Worm (Caenorhabditis elegans) whole organism, L4 larva: ENCODE data around the gene npr-3.
A peak's percentile ranks its signal among the peaks of the same experiment; 100 is the strongest.

Experiments used
- F10B5.3 ChIP-seq: sonication (generic microtip); optimal IDR thresholded peaks from 2 replicates; lab custom pipeline; 2016; ENCODE audit warnings: mild to moderate bottlenecking, missing genetic modification characterization, missing compliant biosample characterization
- F37D6.2 ChIP-seq: sonication (generic microtip); optimal IDR thresholded peaks from 2 replicates; lab custom pipeline; 2016; ENCODE audit warnings: mild to moderate bottlenecking, missing genetic modification characterization, missing compliant biosample characterization
- T26A8.4 ChIP-seq: fragments of 200-800 bp; sonication (Bioruptor generic); IDR thresholded peaks from 2 replicates; pipeline ENCODE4 v1.3.6; 2022; ENCODE audit warnings: missing genetic modification characterization, missing compliant biosample characterization
- Y105C5A.15 ChIP-seq: fragments of 200-800 bp; sonication (Bioruptor generic); IDR thresholded peaks from 2 replicates; pipeline ENCODE4 v1.3.6; 2022; ENCODE audit warnings: missing genetic modification characterization, missing compliant biosample characterization
- Y48G9A.11 ChIP-seq: fragments of 200-800 bp; sonication (Bioruptor generic); IDR thresholded peaks from 2 replicates; pipeline ENCODE4 v1.3.6; 2022; ENCODE audit warnings: missing genetic modification reagents, missing genetic modification characterization, missing compliant biosample characterization
- Y5F2A.4 ChIP-seq: fragments of 200-800 bp; sonication (Bioruptor generic); optimal IDR thresholded peaks from 2 replicates; lab custom pipeline; 2018; ENCODE audit warnings: mild to moderate bottlenecking, missing genetic modification characterization, missing compliant biosample characterization
- aha-1 ChIP-seq: fragments of 150-350 bp; peaks from one replicate; lab custom pipeline; 2014; ENCODE audit warnings: missing biosample characterization, missing genetic modification characterization
- ceh-28 ChIP-seq: fragments of 150-350 bp; optimal IDR thresholded peaks from 2 replicates; lab custom pipeline; 2014; ENCODE audit warnings: missing biosample characterization, missing genetic modification reagents, missing genetic modification characterization
- ceh-32 ChIP-seq: sonication (generic microtip); optimal IDR thresholded peaks from 2 replicates; lab custom pipeline; 2016; ENCODE audit warnings: mild to moderate bottlenecking, missing genetic modification characterization, missing compliant biosample characterization; ENCODE audit not compliant: poor library complexity
- ceh-44 ChIP-seq: fragments of 200-800 bp; sonication (Bioruptor generic); IDR thresholded peaks from 2 replicates; pipeline ENCODE4 v1.3.6; 2022; ENCODE audit warnings: missing genetic modification reagents, missing genetic modification characterization, missing compliant biosample characterization
- ceh-62 ChIP-seq: sonication (generic microtip); optimal IDR thresholded peaks from 2 replicates; lab custom pipeline; 2017; ENCODE audit warnings: missing biosample characterization, missing genetic modification characterization
- ceh-82 ChIP-seq: sonication (generic microtip); optimal IDR thresholded peaks from 2 replicates; lab custom pipeline; 2017; ENCODE audit warnings: missing biosample characterization, missing genetic modification characterization
- ces-1 ChIP-seq: fragments of 150-350 bp; sonication (generic microtip); optimal IDR thresholded peaks from 4 replicates; lab custom pipeline; 2014; ENCODE audit warnings: missing biosample characterization, missing genetic modification reagents, missing genetic modification characterization
- cey-2 ChIP-seq: sonication (generic microtip); optimal IDR thresholded peaks from 3 replicates; lab custom pipeline; 2017; ENCODE audit warnings: missing genetic modification characterization, mild to moderate bottlenecking, missing compliant biosample characterization, antibody characterized with exemption, borderline replicate concordance; ENCODE audit not compliant: insufficient read depth
- ctbp-1 ChIP-seq: fragments of 200-800 bp; sonication (Bioruptor generic); IDR thresholded peaks from 2 replicates; pipeline ENCODE4 v1.3.6; 2022; ENCODE audit warnings: missing genetic modification reagents, missing genetic modification characterization, missing compliant biosample characterization
- daf-12 ChIP-seq: fragments of 150-350 bp; optimal IDR thresholded peaks from 2 replicates; lab custom pipeline; 2014; ENCODE audit warnings: missing biosample characterization, missing genetic modification reagents, missing genetic modification characterization
- daf-16 ChIP-seq, 3 experiments: sonication (generic microtip); optimal IDR thresholded peaks; 2 replicates each; lab custom pipeline; 2016 to 2017; ENCODE audit warnings: missing genetic modification characterization in 3 of 3, missing genetic modification reagents in 3 of 3, mild to moderate bottlenecking in 2 of 3, missing compliant biosample characterization in 2 of 3, missing biosample characterization in 1 of 3, moderate library complexity in 1 of 3
- daf-19 ChIP-seq: fragments of 200-800 bp; sonication (Bioruptor generic); conservative IDR thresholded peaks from 2 replicates; pipeline ENCODE4 v1.3.6; 2022; ENCODE audit warnings: missing genetic modification characterization, missing compliant biosample characterization
- dmd-6 ChIP-seq: fragments of 200-800 bp; sonication (Bioruptor generic); IDR thresholded peaks from 2 replicates; pipeline ENCODE4 v1.3.6; 2022; ENCODE audit warnings: missing genetic modification reagents, missing genetic modification characterization, missing compliant biosample characterization
- dmd-8 ChIP-seq: fragments of 200-800 bp; sonication (Bioruptor generic); IDR thresholded peaks from 2 replicates; pipeline ENCODE4 v1.3.6; 2022; ENCODE audit warnings: missing genetic modification characterization, missing compliant biosample characterization
- egl-27 ChIP-seq: sonication (generic microtip); optimal IDR thresholded peaks from 3 replicates; lab custom pipeline; 2017; ENCODE audit warnings: missing biosample characterization, missing genetic modification reagents, missing genetic modification characterization
- fkh-10 ChIP-seq: fragments of 150-350 bp; optimal IDR thresholded peaks from 2 replicates; lab custom pipeline; 2014; ENCODE audit warnings: missing biosample characterization, missing genetic modification reagents, missing genetic modification characterization
- fos-1 ChIP-seq: fragments of 150-350 bp; optimal IDR thresholded peaks from 2 replicates; lab custom pipeline; 2014; ENCODE audit warnings: missing biosample characterization, missing genetic modification characterization
- gei-8 ChIP-seq: fragments of 200-800 bp; sonication (Bioruptor generic); optimal IDR thresholded peaks from 2 replicates; lab custom pipeline; 2018; ENCODE audit warnings: mild to moderate bottlenecking, missing genetic modification characterization, missing compliant biosample characterization
- hif-1 ChIP-seq, 2 experiments: sonication (generic microtip); optimal IDR thresholded peaks; 2 replicates each; lab custom pipeline; 2016 to 2017; ENCODE audit warnings: missing compliant biosample characterization in 2 of 2, missing genetic modification characterization in 2 of 2, missing genetic modification reagents in 2 of 2, missing genotype in 2 of 2, mild to moderate bottlenecking in 1 of 2
- hlh-11 ChIP-seq: fragments of 200-800 bp; sonication (Bioruptor generic); optimal IDR thresholded peaks from 2 replicates; lab custom pipeline; 2018; ENCODE audit warnings: mild to moderate bottlenecking, missing genetic modification characterization, missing compliant biosample characterization
- hmg-1.1 ChIP-seq: fragments of 200-800 bp; sonication (Bioruptor generic); IDR thresholded peaks from 2 replicates; pipeline ENCODE4 v1.3.6; 2022; ENCODE audit warnings: missing genetic modification reagents, missing genetic modification characterization, missing compliant biosample characterization
- lin-38 ChIP-seq: fragments of 200-800 bp; sonication (Bioruptor generic); IDR thresholded peaks from 2 replicates; pipeline ENCODE4 v1.3.6; 2022; ENCODE audit warnings: missing genetic modification reagents, missing genetic modification characterization, missing compliant biosample characterization
- lin-39 ChIP-seq: fragments of 150-350 bp; optimal IDR thresholded peaks from 2 replicates; lab custom pipeline; 2014; ENCODE audit warnings: missing biosample characterization, missing genetic modification reagents, missing genetic modification characterization
- lsy-2 ChIP-seq, 2 experiments: fragments of 150-350 bp in 1 of 2; sonication (generic microtip) in 1 of 2; optimal IDR thresholded peaks; 2 replicates each; lab custom pipeline; 2014 to 2017; ENCODE audit warnings: missing biosample characterization in 2 of 2, missing genetic modification characterization in 2 of 2
- madf-9 ChIP-seq: fragments of 200-800 bp; sonication (Bioruptor generic); conservative IDR thresholded peaks from 2 replicates; pipeline ENCODE4 v1.3.6; 2022; ENCODE audit warnings: missing genetic modification reagents, missing genetic modification characterization, missing compliant biosample characterization
- mes-2 ChIP-seq: sonication (generic microtip); optimal IDR thresholded peaks from 2 replicates; lab custom pipeline; 2016; ENCODE audit warnings: missing genotype, mild to moderate bottlenecking, missing genetic modification characterization, missing compliant biosample characterization; ENCODE audit not compliant: poor library complexity, severe bottlenecking
- nhr-10 ChIP-seq: fragments of 150-350 bp; optimal IDR thresholded peaks from 2 replicates; lab custom pipeline; 2014; ENCODE audit warnings: missing biosample characterization, missing genetic modification characterization
- nhr-111 ChIP-seq: fragments of 200-800 bp; sonication (Bioruptor generic); optimal IDR thresholded peaks from 2 replicates; lab custom pipeline; 2018; ENCODE audit warnings: mild to moderate bottlenecking, missing genetic modification characterization, missing compliant biosample characterization
- nhr-28 ChIP-seq: fragments of 150-350 bp; optimal IDR thresholded peaks from 2 replicates; lab custom pipeline; 2014; ENCODE audit warnings: missing biosample characterization, missing genetic modification characterization
- nhr-42 ChIP-seq: fragments of 200-800 bp; sonication (Bioruptor generic); IDR thresholded peaks from 2 replicates; pipeline ENCODE4 v1.3.6; 2022; ENCODE audit warnings: missing genetic modification characterization, missing compliant biosample characterization
- nhr-48 ChIP-seq: sonication (generic microtip); optimal IDR thresholded peaks from 2 replicates; lab custom pipeline; 2016; ENCODE audit warnings: mild to moderate bottlenecking, missing genetic modification characterization, missing compliant biosample characterization
- nhr-6 ChIP-seq: fragments of 150-350 bp; optimal IDR thresholded peaks from 2 replicates; lab custom pipeline; 2014; ENCODE audit warnings: missing biosample characterization, missing genetic modification characterization
- nhr-76 ChIP-seq: fragments of 150-350 bp; optimal IDR thresholded peaks from 2 replicates; lab custom pipeline; 2014; ENCODE audit warnings: missing biosample characterization, missing genetic modification characterization
- pha-4 ChIP-seq, 2 experiments: fragments of 150-350 bp in 1 of 2; fragments of 200-800 bp in 1 of 2; sonication (Bioruptor generic) in 1 of 2; IDR thresholded peaks in 1 of 2; optimal IDR thresholded peaks in 1 of 2; 2 replicates each; pipeline versions ENCODE4 v1.3.6 to Lab custom; 2014 to 2022; ENCODE audit warnings: missing genetic modification characterization in 2 of 2, missing genetic modification reagents in 2 of 2, missing biosample characterization in 1 of 2, missing compliant biosample characterization in 1 of 2
- php-3 ChIP-seq: fragments of 200-800 bp; sonication (Bioruptor generic); IDR thresholded peaks from 2 replicates; pipeline ENCODE4 v1.3.6; 2022; ENCODE audit warnings: missing genetic modification reagents, missing genetic modification characterization, missing compliant biosample characterization
- pqm-1 ChIP-seq: sonication (generic microtip); optimal IDR thresholded peaks from 2 replicates; lab custom pipeline; 2017; ENCODE audit warnings: missing biosample characterization, missing genetic modification characterization
- saeg-2 ChIP-seq: fragments of 200-800 bp; sonication (Bioruptor generic); IDR thresholded peaks from 2 replicates; pipeline ENCODE4 v1.3.6; 2022; ENCODE audit warnings: missing genetic modification reagents, missing genetic modification characterization, missing compliant biosample characterization
- sdz-12 ChIP-seq: fragments of 200-800 bp; sonication (Bioruptor generic); optimal IDR thresholded peaks from 2 replicates; lab custom pipeline; 2018; ENCODE audit warnings: mild to moderate bottlenecking, missing genetic modification characterization, missing compliant biosample characterization
- spr-3 ChIP-seq: fragments of 200-800 bp; sonication (Bioruptor generic); optimal IDR thresholded peaks from 2 replicates; lab custom pipeline; 2018; ENCODE audit warnings: mild to moderate bottlenecking, missing genetic modification characterization, missing compliant biosample characterization
- unc-62 ChIP-seq, 3 experiments: fragments of 150-350 bp in 1 of 3; sonication (generic microtip); optimal IDR thresholded peaks in 2 of 3; peaks in 1 of 3; 1 replicate in 1 of 3; 2 replicates in 2 of 3; lab custom pipeline; 2014 to 2017; ENCODE audit warnings: missing biosample characterization in 3 of 3, missing genetic modification characterization in 3 of 3, missing genetic modification reagents in 3 of 3, missing genotype in 1 of 3
- vab-7 ChIP-seq: fragments of 200-800 bp; sonication (Bioruptor generic); IDR thresholded peaks from 2 replicates; pipeline ENCODE4 v1.3.6; 2022; ENCODE audit warnings: missing genetic modification reagents, missing genetic modification characterization, missing compliant biosample characterization
- zip-11 ChIP-seq: fragments of 200-800 bp; sonication (Bioruptor generic); IDR thresholded peaks from 2 replicates; pipeline ENCODE4 v1.3.6; 2022; ENCODE audit warnings: missing genetic modification characterization, missing compliant biosample characterization

The npr-3 gene

DNA sequence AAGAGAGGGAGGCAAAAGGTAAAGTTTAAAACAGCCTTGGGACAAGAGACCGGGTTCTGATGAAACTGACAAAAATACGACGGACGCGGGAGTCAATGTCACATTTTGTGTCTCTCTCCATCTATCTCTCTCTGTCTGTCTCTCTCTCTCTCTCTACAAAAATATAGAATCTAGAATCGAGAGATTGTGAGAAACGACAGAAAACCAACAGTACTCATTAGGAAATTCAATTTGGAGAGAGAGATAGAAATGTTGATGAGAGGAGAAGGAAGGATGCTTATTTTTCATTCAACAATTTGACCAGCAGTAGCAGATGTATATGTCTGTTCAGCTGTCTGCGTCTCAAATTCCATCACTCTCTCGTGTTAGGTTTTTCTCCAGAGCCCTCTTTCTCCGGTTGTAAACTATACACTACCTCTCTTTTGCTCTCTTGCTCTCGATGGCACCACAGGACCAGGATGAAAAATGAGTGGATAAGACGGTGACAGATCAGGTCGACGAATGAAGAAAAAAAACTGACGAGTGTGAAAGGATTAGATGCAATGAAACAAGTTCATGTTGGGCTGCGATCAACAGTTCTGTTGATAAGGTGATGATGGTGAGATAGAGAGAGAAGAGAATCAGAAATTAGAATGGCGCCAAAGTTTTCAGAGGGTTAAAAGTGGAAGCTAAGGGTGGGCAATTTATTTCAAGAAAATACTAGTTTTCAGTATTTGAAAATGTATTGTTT is 30.0 kb downstream of the npr-3 start:
- peak; percentile 41 for TF ChIP-seq nhr-28 (tag; lab: Kevin White, UChicago)
- peak; percentile 88 for TF ChIP-seq aha-1 (tag; lab: Kevin White, UChicago)
- peak in 1 of 2 experiments; percentile 95 for TF ChIP-seq unc-62 (GFP tag; optimal IDR thresholded peaks at IDR 0.05 in 1 of 2; lab: Kevin White, UChicago)
- no peak for TF ChIP-seq unc-62 (tag; optimal IDR thresholded peaks at IDR 0.05; lab: Kevin White, UChicago)
- no peak for TF ChIP-seq mes-2 (tag; lab: Kevin White, UChicago)
- no peak for TF ChIP-seq F10B5.3 (tag; lab: Kevin White, UChicago)
- no peak for TF ChIP-seq daf-12
- TF ChIP-seq egl-27 (tag; lab: Kevin White, UChicago): no peak
- no peak for TF ChIP-seq hif-1 (tag; optimal IDR thresholded peaks at IDR 0.05; lab: Kevin White, UChicago)
- no peak for TF ChIP-seq gei-8
- no peak for TF ChIP-seq cey-2 (tag; lab: Kevin White, UChicago)
- TF ChIP-seq hlh-11 (tag; lab: Kevin White, UChicago): peak; percentile 49
- no peak for TF ChIP-seq nhr-10 (tag; lab: Kevin White, UChicago)
- TF ChIP-seq F37D6.2 (tag; lab: Kevin White, UChicago): no peak
- no peak for TF ChIP-seq Y105C5A.15
- no peak for TF ChIP-seq fkh-10 (GFP tag; lab: Kevin White, UChicago)
- no peak for TF ChIP-seq daf-19 (GFP tag; lab: Robert Waterston, UW)
- TF ChIP-seq lin-38: peak; percentile 22; the same call in 1 of the 2 replicates
- TF ChIP-seq nhr-6 (tag; lab: Kevin White, UChicago): no peak
- no peak for TF ChIP-seq Y5F2A.4 (GFP tag; lab: Kevin White, UChicago)
- no peak for TF ChIP-seq nhr-111 (GFP tag; lab: Kevin White, UChicago)
- no peak for TF ChIP-seq ceh-28 (tag; lab: Kevin White, UChicago)
- TF ChIP-seq fos-1 (tag; lab: Kevin White, UChicago): no peak
- TF ChIP-seq ceh-44 (GFP tag; lab: Robert Waterston, UW): no peak
- no peak for TF ChIP-seq ces-1 (GFP tag; lab: Kevin White, UChicago)
- TF ChIP-seq zip-11 (GFP tag; lab: Robert Waterston, UW): no peak
- TF ChIP-seq lsy-2 (tag; optimal IDR thresholded peaks at IDR 0.05; lab: Kevin White, UChicago): peak in 1 of 2 experiments; percentile 51
- TF ChIP-seq dmd-8 (GFP tag; lab: Robert Waterston, UW): no peak
- TF ChIP-seq spr-3 (GFP tag; lab: Kevin White, UChicago): no peak
- TF ChIP-seq ceh-32 (tag; lab: Kevin White, UChicago): no peak
- no peak for TF ChIP-seq pqm-1
- no peak for TF ChIP-seq ctbp-1
- peak in 1 of 2 experiments; percentile 46 for TF ChIP-seq daf-16 (GFP tag; optimal IDR thresholded peaks at IDR 0.05; lab: Kevin White, UChicago)
- TF ChIP-seq daf-16 (tag; optimal IDR thresholded peaks at IDR 0.05; lab: Kevin White, UChicago): no peak
- no peak for TF ChIP-seq ceh-82 (tag; lab: Kevin White, UChicago)
- TF ChIP-seq sdz-12 (GFP tag; lab: Kevin White, UChicago): no peak
- TF ChIP-seq vab-7: no peak
- no peak for TF ChIP-seq Y48G9A.11
- no peak for TF ChIP-seq lin-39 (tag; lab: Kevin White, UChicago)
- no peak for TF ChIP-seq pha-4 (GFP tag; IDR thresholded peaks at IDR 0.05; lab: Robert Waterston, UW)
- no peak for TF ChIP-seq pha-4 (tag; optimal IDR thresholded peaks at IDR 0.05; lab: Kevin White, UChicago)
- no peak for TF ChIP-seq madf-9 (GFP tag; lab: Robert Waterston, UW)
- no peak for TF ChIP-seq nhr-48 (tag; lab: Kevin White, UChicago)
- peak; percentile 32; the same call in 1 of the 2 replicates for TF ChIP-seq dmd-6 (GFP tag; lab: Robert Waterston, UW)
- no peak for TF ChIP-seq nhr-76 (tag; lab: Kevin White, UChicago)
- no peak for TF ChIP-seq saeg-2
- 0 out of 2 replicates have a peak, but pooled peaks have one; percentile 18 for TF ChIP-seq hmg-1.1
- no peak for TF ChIP-seq T26A8.4
- TF ChIP-seq nhr-42 (GFP tag; lab: Robert Waterston, UW): no peak
- no peak for TF ChIP-seq php-3
- no peak for TF ChIP-seq ceh-62 (tag; lab: Kevin White, UChicago)
